Worm (Caenorhabditis elegans) whole organism, L4/young adult: ENCODE data around the gene C14C6.6.

Experiments
- W03F9.2 ChIP-seq: fragments of 150-350 bp; optimal IDR thresholded peaks from 2 replicates; lab custom pipeline; 2014; ENCODE audit warnings: missing biosample characterization, missing genetic modification characterization
- him-1 ChIP-seq: sonication (generic microtip); optimal IDR thresholded peaks from 2 replicates; lab custom pipeline; 2016; ENCODE audit warnings: missing genotype, missing genetic modification reagents, missing genetic modification characterization, missing compliant biosample characterization

ce11 chrV:547980-548379 is at the start of gene C14C6.6:
- no peak for TF ChIP-seq him-1 (tag; lab: Kevin White, UChicago)
- TF ChIP-seq W03F9.2 (tag; lab: Kevin White, UChicago), result no peak
